Worm (Caenorhabditis elegans) whole organism, L1 larva: ENCODE measurements around the gene F42H10.3.

Source experiments
- C04F5.9 ChIP-seq: sonication (generic microtip); optimal IDR thresholded peaks from 2 replicates; lab custom pipeline; 2016; ENCODE audit warnings: missing genetic modification characterization, missing compliant biosample characterization
- C16A3.4 ChIP-seq: fragments of 150-350 bp; optimal IDR thresholded peaks from 2 replicates; lab custom pipeline; 2014; ENCODE audit warnings: missing biosample characterization, missing genetic modification characterization
- C34B4.2 ChIP-seq: sonication (generic microtip); optimal IDR thresholded peaks from 2 replicates; lab custom pipeline; 2017; ENCODE audit warnings: mild to moderate bottlenecking, missing genetic modification characterization, missing compliant biosample characterization
- F16B12.6 ChIP-seq: fragments of 150-350 bp; optimal IDR thresholded peaks from 2 replicates; lab custom pipeline; 2014; ENCODE audit warnings: missing biosample characterization, missing genetic modification characterization
- aha-1 ChIP-seq: fragments of 150-350 bp; optimal IDR thresholded peaks from 2 replicates; lab custom pipeline; 2014; ENCODE audit warnings: missing biosample characterization, missing genetic modification characterization
- blmp-1 ChIP-seq: fragments of 150-350 bp; optimal IDR thresholded peaks from 2 replicates; lab custom pipeline; 2014; ENCODE audit warnings: missing biosample characterization, missing genetic modification characterization
- ceh-63 ChIP-seq: fragments of 200-800 bp; sonication (Bioruptor generic); optimal IDR thresholded peaks from 2 replicates; lab custom pipeline; 2018; ENCODE audit warnings: mild to moderate bottlenecking, missing genetic modification characterization, missing compliant biosample characterization
- ceh-82 ChIP-seq, 3 experiments: fragments of 150-350 bp in 1 of 3; sonication (generic microtip) in 2 of 3; optimal IDR thresholded peaks; 2 replicates each; lab custom pipeline; 2014 to 2017; ENCODE audit warnings: missing biosample characterization in 3 of 3, missing genetic modification characterization in 3 of 3
- ceh-90 ChIP-seq: sonication (generic microtip); optimal IDR thresholded peaks from 2 replicates; lab custom pipeline; 2016; ENCODE audit warnings: missing genetic modification characterization, missing compliant biosample characterization
- ces-1 ChIP-seq: fragments of 150-350 bp; optimal IDR thresholded peaks from 2 replicates; lab custom pipeline; 2014; ENCODE audit warnings: missing biosample characterization, missing genetic modification reagents, missing genetic modification characterization
- efl-1 ChIP-seq, 4 experiments: fragments of 150-350 bp; optimal IDR thresholded peaks in 3 of 4; peaks in 1 of 4; 1 replicate in 1 of 4; 2 replicates in 3 of 4; lab custom pipeline; 2014; ENCODE audit warnings: missing biosample characterization in 2 of 4, missing genetic modification characterization in 2 of 4, missing genetic modification reagents in 2 of 4
- efl-3 ChIP-seq: fragments of 200-800 bp; sonication (Bioruptor generic); optimal IDR thresholded peaks from 2 replicates; lab custom pipeline; 2018; ENCODE audit warnings: mild to moderate bottlenecking, missing genetic modification characterization, missing compliant biosample characterization
- egl-27 ChIP-seq, 2 experiments: fragments of 150-350 bp in 1 of 2; sonication (generic microtip); optimal IDR thresholded peaks; 3 replicates each; lab custom pipeline; 2017 to 2018; ENCODE audit warnings: missing biosample characterization in 2 of 2, missing genetic modification characterization in 2 of 2, missing genetic modification reagents in 2 of 2
- elt-2 ChIP-seq: sonication (generic microtip); optimal IDR thresholded peaks from 2 replicates; lab custom pipeline; 2016; ENCODE audit warnings: missing genetic modification characterization, mild to moderate bottlenecking, inconsistent platforms, missing compliant biosample characterization, missing genetic modification reagents
- elt-3 ChIP-seq, 6 experiments: fragments of 150-350 bp in 1 of 6; sonication (generic microtip); optimal IDR thresholded peaks; 2 replicates each; lab custom pipeline; 2017 to 2018; ENCODE audit warnings: missing biosample characterization in 6 of 6, missing genetic modification characterization in 6 of 6, inconsistent platforms in 1 of 6
- ets-5 ChIP-seq: fragments of 200-800 bp; sonication (Bioruptor generic); IDR thresholded peaks from 2 replicates; pipeline ENCODE4 v1.3.6; 2022; ENCODE audit warnings: missing genetic modification characterization, missing compliant biosample characterization
- fkh-10 ChIP-seq: sonication (generic microtip); optimal IDR thresholded peaks from 2 replicates; lab custom pipeline; 2017; ENCODE audit warnings: missing biosample characterization, missing genetic modification reagents, missing genetic modification characterization
- fkh-4 ChIP-seq: sonication (generic microtip); optimal IDR thresholded peaks from 2 replicates; lab custom pipeline; 2016; ENCODE audit warnings: missing compliant biosample characterization, missing genetic modification characterization, borderline replicate concordance
- fos-1 ChIP-seq: fragments of 150-350 bp; optimal IDR thresholded peaks from 2 replicates; lab custom pipeline; 2014; ENCODE audit warnings: missing biosample characterization, missing genetic modification characterization
- hlh-4 ChIP-seq: sonication (generic microtip); optimal IDR thresholded peaks from 2 replicates; lab custom pipeline; 2016; ENCODE audit warnings: mild to moderate bottlenecking, missing genetic modification characterization, missing compliant biosample characterization
- irx-1 ChIP-seq: sonication (generic microtip); optimal IDR thresholded peaks from 2 replicates; lab custom pipeline; 2016; ENCODE audit warnings: missing genetic modification characterization, missing compliant biosample characterization
- jun-1 ChIP-seq: fragments of 150-350 bp; optimal IDR thresholded peaks from 2 replicates; lab custom pipeline; 2014; ENCODE audit warnings: missing biosample characterization, missing genetic modification reagents, missing genetic modification characterization
- lin-13 ChIP-seq: fragments of 150-350 bp; optimal IDR thresholded peaks from 2 replicates; lab custom pipeline; 2014; ENCODE audit warnings: missing biosample characterization, missing genetic modification reagents, missing genetic modification characterization
- lin-15B ChIP-seq: fragments of 150-350 bp; sonication (generic microtip); optimal IDR thresholded peaks from 3 replicates; lab custom pipeline; 2014; ENCODE audit warnings: missing biosample characterization, missing genetic modification characterization
- lin-39 ChIP-seq: fragments of 150-350 bp; optimal IDR thresholded peaks from 2 replicates; lab custom pipeline; 2014; ENCODE audit warnings: missing biosample characterization, missing genetic modification reagents, missing genetic modification characterization
- lir-3 ChIP-seq: sonication (generic microtip); optimal IDR thresholded peaks from 2 replicates; lab custom pipeline; 2016; ENCODE audit warnings: mild to moderate bottlenecking, missing genetic modification characterization, moderate library complexity, missing compliant biosample characterization; ENCODE audit not compliant: poor library complexity
- mab-9 ChIP-seq: fragments of 200-800 bp; sonication (Bioruptor generic); IDR thresholded peaks from 2 replicates; pipeline ENCODE4 v1.3.6; 2022; ENCODE audit warnings: missing genetic modification reagents, missing genetic modification characterization, missing compliant biosample characterization
- mef-2 ChIP-seq: fragments of 150-350 bp; optimal IDR thresholded peaks from 2 replicates; lab custom pipeline; 2014; ENCODE audit warnings: missing biosample characterization, missing genetic modification characterization
- nhr-11 ChIP-seq: fragments of 150-350 bp; optimal IDR thresholded peaks from 2 replicates; lab custom pipeline; 2014; ENCODE audit warnings: missing biosample characterization, missing genetic modification characterization
- nhr-12 ChIP-seq: sonication (generic microtip); optimal IDR thresholded peaks from 2 replicates; lab custom pipeline; 2017; ENCODE audit warnings: missing biosample characterization, missing genetic modification characterization
- nhr-237 ChIP-seq: fragments of 150-350 bp; optimal IDR thresholded peaks from 2 replicates; lab custom pipeline; 2014; ENCODE audit warnings: missing biosample characterization, missing genetic modification characterization
- nhr-47 ChIP-seq: sonication (generic microtip); optimal IDR thresholded peaks from 2 replicates; lab custom pipeline; 2016; ENCODE audit warnings: mild to moderate bottlenecking, missing genetic modification characterization, moderate library complexity, missing compliant biosample characterization
- nhr-76 ChIP-seq: sonication (generic microtip); optimal IDR thresholded peaks from 2 replicates; lab custom pipeline; 2017; ENCODE audit warnings: missing biosample characterization, missing genetic modification characterization
- nhr-77 ChIP-seq: fragments of 150-350 bp; optimal IDR thresholded peaks from 2 replicates; lab custom pipeline; 2014; ENCODE audit warnings: missing biosample characterization, missing genetic modification characterization
- nhr-84 ChIP-seq: sonication (generic microtip); optimal IDR thresholded peaks from 2 replicates; lab custom pipeline; 2017; ENCODE audit warnings: missing biosample characterization, missing genetic modification characterization
- nhr-85 ChIP-seq: sonication (generic microtip); peaks from one replicate; lab custom pipeline; 2016; ENCODE audit warnings: missing genetic modification characterization, inconsistent platforms, missing compliant biosample characterization
- nhr-90 ChIP-seq: sonication (generic microtip); optimal IDR thresholded peaks from 2 replicates; lab custom pipeline; 2016; ENCODE audit warnings: mild to moderate bottlenecking, missing genetic modification characterization, missing compliant biosample characterization; ENCODE audit not compliant: poor library complexity
- pax-3 ChIP-seq: fragments of 200-800 bp; sonication (Bioruptor generic); optimal IDR thresholded peaks from 2 replicates; lab custom pipeline; 2018; ENCODE audit warnings: mild to moderate bottlenecking, missing genetic modification characterization, moderate library complexity, missing compliant biosample characterization
- pqm-1 ChIP-seq: sonication (generic microtip); optimal IDR thresholded peaks from 3 replicates; lab custom pipeline; 2017; ENCODE audit warnings: missing biosample characterization, missing genetic modification characterization
- rnt-1 ChIP-seq: sonication (generic microtip); optimal IDR thresholded peaks from 2 replicates; lab custom pipeline; 2016; ENCODE audit warnings: mild to moderate bottlenecking, missing genetic modification characterization, moderate library complexity, missing compliant biosample characterization
- skn-1 ChIP-seq: fragments of 150-350 bp; optimal IDR thresholded peaks from 2 replicates; lab custom pipeline; 2014; ENCODE audit warnings: missing biosample characterization, missing genetic modification characterization
- snpc-4 ChIP-seq: fragments of 150-350 bp; optimal IDR thresholded peaks from 2 replicates; lab custom pipeline; 2014; ENCODE audit warnings: missing biosample characterization, missing genetic modification characterization
- snu-23 ChIP-seq: sonication (generic microtip); optimal IDR thresholded peaks from 2 replicates; lab custom pipeline; 2016; ENCODE audit warnings: missing genetic modification characterization, missing compliant biosample characterization
- sox-4 ChIP-seq: sonication (generic microtip); optimal IDR thresholded peaks from 2 replicates; lab custom pipeline; 2016; ENCODE audit warnings: missing genetic modification characterization, missing compliant biosample characterization
- sup-37 ChIP-seq: fragments of 200-800 bp; sonication (Bioruptor generic); optimal IDR thresholded peaks from 2 replicates; lab custom pipeline; 2018; ENCODE audit warnings: mild to moderate bottlenecking, missing genetic modification characterization, missing compliant biosample characterization
- swsn-7 ChIP-seq: sonication (generic microtip); optimal IDR thresholded peaks from 2 replicates; lab custom pipeline; 2016; ENCODE audit warnings: missing genetic modification characterization, missing compliant biosample characterization
- tlp-1 ChIP-seq: fragments of 150-350 bp; optimal IDR thresholded peaks from 2 replicates; lab custom pipeline; 2014; ENCODE audit warnings: missing biosample characterization, missing genetic modification characterization
- unc-30 ChIP-seq: sonication (generic microtip); optimal IDR thresholded peaks from 2 replicates; lab custom pipeline; 2017; ENCODE audit warnings: missing biosample characterization, missing genetic modification characterization
- unc-62 ChIP-seq: fragments of 150-350 bp; optimal IDR thresholded peaks from 2 replicates; lab custom pipeline; 2014; ENCODE audit warnings: missing biosample characterization, missing genetic modification reagents, missing genetic modification characterization
- unc-86 ChIP-seq: sonication (generic microtip); optimal IDR thresholded peaks from 2 replicates; lab custom pipeline; 2016; ENCODE audit warnings: missing genetic modification characterization, missing compliant biosample characterization
- xbp-1 ChIP-seq: sonication (generic microtip); optimal IDR thresholded peaks from 2 replicates; lab custom pipeline; 2016; ENCODE audit warnings: missing genetic modification characterization, missing compliant biosample characterization
- ztf-11 ChIP-seq, 2 experiments: sonication (generic microtip); optimal IDR thresholded peaks; 2 replicates each; lab custom pipeline; 2016 to 2017; ENCODE audit warnings: missing genetic modification characterization in 2 of 2, missing biosample characterization in 1 of 2, missing compliant biosample characterization in 1 of 2
- ztf-4 ChIP-seq: fragments of 150-350 bp; optimal IDR thresholded peaks from 2 replicates; lab custom pipeline; 2014; ENCODE audit warnings: missing biosample characterization, missing genetic modification characterization

Gene F42H10.3

ce11 chrIII:8446940-8447403 lies 37.0 kb upstream of the F42H10.3 start, which contains the start of gene rpn-3:
Gene rpn-3 (plus strand): TSS chrIII:8447353.
- TF ChIP-seq ceh-82 (tag; optimal IDR thresholded peaks at IDR 0.05; lab: Kevin White, UChicago) (peak; percentile 97 to 99 (median 98)), unc-86 (peak; percentile 95), ztf-11 (tag; optimal IDR thresholded peaks at IDR 0.05; lab: Kevin White, UChicago) (peak in 1 of 2 experiments; percentile 90), nhr-77 (tag; lab: Kevin White, UChicago) (peak; percentile 95), unc-62 (no peak), mef-2 (tag; lab: Kevin White, UChicago) (peak; percentile 69), lin-15B (tag; lab: Kevin White, UChicago) (peak; percentile 96), C04F5.9 (tag; lab: Kevin White, UChicago) (peak; percentile 90), sox-4 (tag; lab: Kevin White, UChicago) (peak; percentile 78), fos-1 (peak; percentile 96), elt-3 (tag; optimal IDR thresholded peaks at IDR 0.05; lab: Kevin White, UChicago) (peak in 5 of 6 experiments; percentile 27 to 95 (median 90)), nhr-237 (tag; lab: Kevin White, UChicago) (peak; percentile 97), snpc-4 (tag; lab: Kevin White, UChicago) (peak; percentile 88), nhr-85 (tag; lab: Kevin White, UChicago) (peak; percentile 96), fkh-4 (tag; lab: Kevin White, UChicago) (peak; percentile 64), unc-30 (no peak), skn-1 (tag; lab: Kevin White, UChicago) (peak; percentile 100), pax-3 (peak; percentile 89), swsn-7 (peak; percentile 98), nhr-90 (tag; lab: Kevin White, UChicago) (peak; percentile 94), elt-2 (tag; lab: Kevin White, UChicago) (peak; percentile 75), lir-3 (tag; lab: Kevin White, UChicago) (peak; percentile 82), F16B12.6 (tag; lab: Kevin White, UChicago) (peak; percentile 23), egl-27 (tag; optimal IDR thresholded peaks at IDR 0.05; lab: Kevin White, UChicago) (peak in 1 of 2 experiments; percentile 30), ceh-90 (tag; lab: Kevin White, UChicago) (peak; percentile 61), hlh-4 (tag; lab: Kevin White, UChicago) (no peak), C16A3.4 (tag; lab: Kevin White, UChicago) (peak; percentile 99), efl-3 (GFP tag; lab: Kevin White, UChicago) (peak; percentile 69), ces-1 (no peak), nhr-11 (tag; lab: Kevin White, UChicago) (peak; percentile 93), nhr-84 (tag; lab: Kevin White, UChicago) (no peak), nhr-47 (tag; lab: Kevin White, UChicago) (peak; percentile 98), ets-5 (GFP tag; lab: Robert Waterston, UW) (no peak), jun-1 (tag; lab: Kevin White, UChicago) (peak; percentile 93), snu-23 (peak; percentile 99), tlp-1 (tag; lab: Kevin White, UChicago) (no peak), ztf-4 (tag; lab: Kevin White, UChicago) (peak; percentile 98), pqm-1 (tag; lab: Kevin White, UChicago) (peak; percentile 53), mab-9 (GFP tag; lab: Robert Waterston, UW) (peak; percentile 96), ceh-63 (GFP tag; lab: Kevin White, UChicago) (no peak), xbp-1 (tag; lab: Kevin White, UChicago) (peak; percentile 96), nhr-12 (tag; lab: Kevin White, UChicago) (no peak), irx-1 (tag; lab: Kevin White, UChicago) (peak; percentile 92), lin-39 (tag; lab: Kevin White, UChicago) (peak; percentile 95), C34B4.2 (tag; lab: Kevin White, UChicago) (no peak), aha-1 (tag; lab: Kevin White, UChicago) (peak; percentile 71), nhr-76 (tag; lab: Kevin White, UChicago) (peak; percentile 61), fkh-10 (GFP tag; lab: Kevin White, UChicago) (peak; percentile 89), sup-37 (GFP tag; lab: Kevin White, UChicago) (peak; percentile 83), rnt-1 (peak; percentile 93), lin-13 (GFP tag; lab: Kevin White, UChicago) (peak; percentile 94), efl-1 (optimal IDR thresholded peaks at IDR 0.05; lab: Kevin White, UChicago) (peak; percentile 93 to 95), efl-1 (GFP tag; optimal IDR thresholded peaks at IDR 0.05 in 1 of 2; lab: Kevin White, UChicago) (peak; percentile 87 to 98), blmp-1 (peak; percentile 85)
